Fruit fly (Drosophila melanogaster) Kc167 (cell line): Measurements from ENCODE around the gene CG46308.

ENCODE experiments used
- Myc ChIP-seq: fragments of >200 bp; optimal IDR thresholded peaks from 2 replicates; lab custom pipeline; 2017; ENCODE audit warnings: missing external identifiers
- h ChIP-seq: fragments of >200 bp; optimal IDR thresholded peaks from 3 replicates; lab custom pipeline; 2018; ENCODE audit warnings: missing external identifiers
- psq ChIP-seq: fragments of >200 bp; optimal IDR thresholded peaks from 2 replicates; lab custom pipeline; 2017; ENCODE audit warnings: missing external identifiers
- ttk ChIP-seq: sonication (Bioruptor generic); optimal IDR thresholded peaks from 2 replicates; lab custom pipeline; 2017; ENCODE audit warnings: missing external identifiers

DNA sequence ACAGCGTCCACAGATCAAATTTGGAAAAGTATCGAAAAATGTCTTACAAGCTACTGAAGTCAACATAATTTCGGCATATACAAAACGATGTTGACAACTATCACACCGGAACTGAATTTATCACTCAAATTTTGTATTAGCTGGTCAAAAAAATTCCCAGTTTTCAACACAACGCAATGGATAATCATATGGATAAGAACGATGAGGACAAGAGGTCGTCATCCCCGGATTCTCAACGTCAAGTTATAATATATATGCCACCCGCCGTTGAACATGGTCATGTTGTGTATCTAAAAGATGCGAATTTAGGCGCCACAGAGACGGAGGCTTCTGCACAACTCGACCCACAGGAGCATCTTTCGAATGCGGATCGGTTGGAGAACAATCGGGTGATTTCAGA, 80.9 kb downstream of the CG46308 start, which contains the start of gene CG9263:
- TF ChIP-seq psq (lab: Kevin White, UChicago) (no peak), h (lab: Kevin White, UChicago) (no peak), ttk (lab: Kevin White, UChicago) (no peak), Myc (lab: Kevin White, UChicago) (no peak)
